Fruit fly (Drosophila melanogaster) whole organism, embryonic: ENCODE results near the gene Sirt6.

Source experiments
- CG10565 ChIP-seq: fragments of 200-800 bp; sonication (Bioruptor generic); optimal IDR thresholded peaks from 3 replicates; lab custom pipeline; 2016; ENCODE audit warnings: missing biosample characterization, mild to moderate bottlenecking, missing genetic modification characterization
- sisA ChIP-seq: fragments of 200-800 bp; sonication (Bioruptor generic); IDR thresholded peaks from 2 replicates; pipeline ENCODE4 v1.3.6; 2022; ENCODE audit warnings: missing biosample characterization, missing genetic modification characterization

dm6 chr3R:10251218-10251617, 10.4 kb downstream of the Sirt6 start, which contains the start of gene CG3999:
- TF ChIP-seq sisA (GFP tag; lab: Robert Waterston, UW) = no peak
- no peak for TF ChIP-seq CG10565 (GFP tag; lab: Kevin White, UChicago)
